Fruit fly (Drosophila melanogaster): ENCODE measurements around the gene CG4115.
A peak's percentile ranks its signal among the peaks of the same experiment; 100 is the strongest.

CG4115 gene

dm6 chr3R:12345989-12346388, 13.8 kb upstream of the CG4115 start:
- TF ChIP-seq svp (GFP tag) (peak; percentile 3), Met (GFP tag; optimal IDR thresholded peaks at IDR 0.05) (no peak), fd59A (GFP tag; optimal IDR thresholded peaks at IDR 0.05) (no peak), achi (GFP tag; optimal IDR thresholded peaks at IDR 0.05) (no peak), Smox (GFP tag; optimal IDR thresholded peaks at IDR 0.05) (no peak)

- TF ChIP-seq svp (GFP tag) = peak; percentile 28
- TF ChIP-seq Hr4 (GFP tag; optimal IDR thresholded peaks at IDR 0.05) = no peak
- no peak for TF ChIP-seq Eip78C (GFP tag)
These were observed 12.1 kb upstream of the CG4115 start for dm6 chr3R:12347659-12348058.

- TF ChIP-seq lz (GFP tag; optimal IDR thresholded peaks at IDR 0.05) (peak; percentile 27), CG11294 (GFP tag; IDR thresholded peaks at IDR 0.05) (no peak), esn (GFP tag; optimal IDR thresholded peaks at IDR 0.05) (peak; percentile 45), cyc (GFP tag; optimal IDR thresholded peaks at IDR 0.05) (peak; percentile 36), pdm3 (GFP tag; optimal IDR thresholded peaks at IDR 0.05) (peak; percentile 35), svp (GFP tag) (peak; percentile 86), CG31627 (GFP tag; optimal IDR thresholded peaks at IDR 0.05) (peak; percentile 24), Hr39 (GFP tag; optimal IDR thresholded peaks at IDR 0.05) (peak; percentile 21), CG6792 (GFP tag; optimal IDR thresholded peaks at IDR 0.05) (peak; percentile 18), CG7368 (GFP tag; optimal IDR thresholded peaks at IDR 0.05) (no peak), Hr4 (GFP tag; optimal IDR thresholded peaks at IDR 0.05) (no peak), CG32006 (GFP tag; optimal IDR thresholded peaks at IDR 0.05) (no peak), acj6 (GFP tag; optimal IDR thresholded peaks at IDR 0.05) (peak; percentile 20), topi (GFP tag; optimal IDR thresholded peaks at IDR 0.05) (peak; percentile 20), Eip78C (GFP tag) (no peak), CG3919 (GFP tag; optimal IDR thresholded peaks at IDR 0.05) (peak; percentile 14), CG3032 (tag; optimal IDR thresholded peaks at IDR 0.05) (peak; percentile 12), Met (GFP tag; optimal IDR thresholded peaks at IDR 0.05) (peak; percentile 28)
These were observed 9.3 kb upstream of the CG4115 start, which contains the start of gene CG10038 for dm6 chr3R:12350497-12350896. TSS of gene CG10038 (minus strand) at chr3R:12350644.

- no peak for TF ChIP-seq CG8632 (GFP tag; optimal IDR thresholded peaks at IDR 0.05)
- TF ChIP-seq Blimp-1 (GFP tag; optimal IDR thresholded peaks at IDR 0.05) = no peak
- no peak for TF ChIP-seq Eip75B (GFP tag; optimal IDR thresholded peaks at IDR 0.05)
- TF ChIP-seq spab (GFP tag; optimal IDR thresholded peaks at IDR 0.05) = no peak
- no peak for TF ChIP-seq CG6808 (GFP tag; optimal IDR thresholded peaks at IDR 0.05)
- no peak for TF ChIP-seq Sox14 (GFP tag; optimal IDR thresholded peaks at IDR 0.05)
- no peak for TF ChIP-seq CG6792 (GFP tag; optimal IDR thresholded peaks at IDR 0.05)
These were observed 7.8 kb upstream of the CG4115 start, which contains the start of gene CG10041 for dm6 chr3R:12352003-12352402. TSS of gene CG10041 (minus strand) at chr3R:12352103.

- TF ChIP-seq esn (GFP tag; optimal IDR thresholded peaks at IDR 0.05) (peak; percentile 8), Gug (GFP tag; IDR thresholded peaks at IDR 0.05) (no peak), CG8632 (GFP tag; optimal IDR thresholded peaks at IDR 0.05) (no peak), CG16779 (tag; optimal IDR thresholded peaks at IDR 0.05) (no peak), Blimp-1 (GFP tag; optimal IDR thresholded peaks at IDR 0.05) (no peak)
These were observed 3.8 kb upstream of the CG4115 start, which contains the start of gene MBD-R2 for dm6 chr3R:12356044-12356443. TSS of gene MBD-R2 (minus strand) at chr3R:12356265.

- TF ChIP-seq CG6163 (GFP tag; IDR thresholded peaks at IDR 0.05) (no peak), net (GFP tag; optimal IDR thresholded peaks at IDR 0.05) (no peak), CG4318 (GFP tag; optimal IDR thresholded peaks at IDR 0.05) (no peak), dsx (GFP tag; optimal IDR thresholded peaks at IDR 0.05; ENCODE audit: poor library complexity, severe bottlenecking) (no peak), CG10631 (GFP tag; optimal IDR thresholded peaks at IDR 0.05) (no peak)
These were observed 2.2 kb downstream of the CG4115 start for dm6 chr3R:12361962-12362497.
